Fruit fly (Drosophila melanogaster) whole organism, wandering third instar larva: ENCODE data around the gene CG11342.
A peak's percentile ranks its signal among the peaks of the same experiment; 100 is the strongest.

ENCODE experiments used
- CrebA ChIP-seq: fragments of 200-800 bp; sonication (Bioruptor generic); optimal IDR thresholded peaks from 2 replicates; lab custom pipeline; 2016; ENCODE audit warnings: missing biosample characterization, mild to moderate bottlenecking, missing genetic modification characterization, borderline replicate concordance
- Hr78 ChIP-seq: fragments of >200 bp; optimal IDR thresholded peaks from 2 replicates; lab custom pipeline; 2017; ENCODE audit warnings: missing biosample characterization, missing genetic modification characterization
- Jra ChIP-seq: sonication (Bioruptor generic); optimal IDR thresholded peaks from 2 replicates; lab custom pipeline; 2016; ENCODE audit warnings: missing biosample characterization, missing genetic modification characterization
- OdsH ChIP-seq: fragments of 200-800 bp; sonication (Bioruptor generic); optimal IDR thresholded peaks from 2 replicates; lab custom pipeline; 2016; ENCODE audit warnings: missing biosample characterization, mild to moderate bottlenecking, missing genetic modification characterization
- Vsx2 ChIP-seq: fragments of 200-300, 225-300 bp; sonication (Bioruptor generic); optimal IDR thresholded peaks from 2 replicates; lab custom pipeline; 2018; ENCODE audit warnings: missing biosample characterization, missing genetic modification characterization; ENCODE audit not compliant: partially characterized antibody
- fru ChIP-seq: fragments of 200-800 bp; sonication (Bioruptor generic); optimal IDR thresholded peaks from 3 replicates; lab custom pipeline; 2016; ENCODE audit warnings: missing biosample characterization, mild to moderate bottlenecking, missing genetic modification characterization
- h ChIP-seq: fragments of 200-800 bp; sonication (Bioruptor generic); optimal IDR thresholded peaks from 3 replicates; lab custom pipeline; 2016; ENCODE audit warnings: missing biosample characterization, mild to moderate bottlenecking, missing genetic modification characterization
- jim ChIP-seq: fragments of 175-275, 200-325 bp; sonication (Bioruptor generic); optimal IDR thresholded peaks from 2 replicates; lab custom pipeline; 2016; ENCODE audit warnings: missing biosample characterization, mild to moderate bottlenecking, missing genetic modification characterization
- usp ChIP-seq: fragments of >200 bp; optimal IDR thresholded peaks from 2 replicates; lab custom pipeline; 2017; ENCODE audit warnings: missing biosample characterization, missing genetic modification characterization

DNA sequence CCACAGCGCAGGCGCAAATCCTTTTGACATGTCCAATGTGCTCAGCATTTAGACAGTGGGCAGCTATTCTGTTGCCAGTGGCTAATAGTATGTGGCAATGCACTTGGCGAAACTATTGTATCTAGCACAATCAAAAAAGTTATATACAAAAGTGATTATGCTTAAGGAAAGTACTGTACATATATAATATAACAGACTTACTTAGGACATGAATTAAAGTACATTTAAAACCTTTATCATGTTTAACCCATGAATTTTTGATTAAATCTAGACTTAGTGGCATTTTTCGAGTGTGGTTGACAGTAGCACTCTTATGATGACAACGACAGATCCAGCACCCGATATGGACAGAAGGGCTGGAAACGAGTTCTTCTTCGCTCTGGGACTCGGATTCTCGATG, 15.8 kb upstream of the CG11342 start:
- TF ChIP-seq Jra (no peak), usp (no peak), CrebA (GFP tag; lab: Kevin White, UChicago) (no peak), fru (GFP tag; lab: Kevin White, UChicago) (peak; percentile 47), Vsx2 (GFP tag; lab: Kevin White, UChicago) (no peak), OdsH (peak; percentile 31), h (GFP tag; lab: Kevin White, UChicago) (peak; percentile 41), Hr78 (GFP tag; lab: Kevin White, UChicago) (no peak), jim (GFP tag; lab: Kevin White, UChicago) (no peak)
